Fruit fly (Drosophila melanogaster) whole organism, embryonic: ENCODE data around the gene AANATL7.

Experiments used
- Awh ChIP-seq: fragments of 200-800 bp; sonication (Bioruptor generic); IDR thresholded peaks from 2 replicates; pipeline ENCODE4, ENCODE4 v1.3.6; 2022; ENCODE audit warnings: missing biosample characterization, missing genetic modification characterization
- Bdp1 ChIP-seq: fragments of 200-800 bp; sonication (Bioruptor generic); optimal IDR thresholded peaks from 3 replicates; lab custom pipeline; 2016; ENCODE audit warnings: missing biosample characterization, missing genetic modification characterization
- BtbVII ChIP-seq: fragments of 200-800 bp; sonication (Bioruptor generic); optimal IDR thresholded peaks from 3 replicates; lab custom pipeline; 2017; ENCODE audit warnings: missing biosample characterization, mild to moderate bottlenecking, missing genetic modification characterization
- CG11085 ChIP-seq: fragments of 200-800 bp; sonication (Bioruptor generic); IDR thresholded peaks from 2 replicates; pipeline ENCODE4 v1.3.6; 2022; ENCODE audit warnings: missing biosample characterization, missing genetic modification characterization
- CG13123 ChIP-seq: fragments of 200-800 bp; sonication (Bioruptor generic); optimal IDR thresholded peaks from 2 replicates; lab custom pipeline; 2016; ENCODE audit warnings: missing biosample characterization, missing genetic modification characterization
- CG13894 ChIP-seq: fragments of 200-800 bp; sonication (Bioruptor generic); optimal IDR thresholded peaks from 3 replicates; lab custom pipeline; 2018; ENCODE audit warnings: missing biosample characterization, mild to moderate bottlenecking, missing genetic modification characterization, moderate library complexity
- CG15269 ChIP-seq: fragments of 200-800 bp; sonication (Bioruptor generic); optimal IDR thresholded peaks from 2 replicates; lab custom pipeline; 2018; ENCODE audit warnings: missing biosample characterization, mild to moderate bottlenecking, missing genetic modification characterization, moderate library complexity
- CG16779 ChIP-seq: fragments of 200-800 bp; sonication (Bioruptor generic); IDR thresholded peaks from 2 replicates; pipeline ENCODE4 v1.3.6; 2022; ENCODE audit warnings: missing biosample characterization, missing genetic modification characterization
- CG1792 ChIP-seq: fragments of 200-800 bp; sonication (Bioruptor generic); optimal IDR thresholded peaks from 2 replicates; lab custom pipeline; 2016; ENCODE audit warnings: missing biosample characterization, missing genetic modification characterization
- CG30431 ChIP-seq: fragments of 200-800 bp; sonication (Bioruptor generic); optimal IDR thresholded peaks from 2 replicates; lab custom pipeline; 2017; ENCODE audit warnings: missing biosample characterization, missing genetic modification characterization
- CG31224 ChIP-seq: fragments of 200-800 bp; sonication (Bioruptor generic); IDR thresholded peaks from 2 replicates; pipeline ENCODE4 v1.3.6; 2022; ENCODE audit warnings: missing biosample characterization, missing genetic modification characterization
- CG34376 ChIP-seq: fragments of 200-800 bp; sonication (Bioruptor generic); optimal IDR thresholded peaks from 2 replicates; lab custom pipeline; 2018; ENCODE audit warnings: missing biosample characterization, mild to moderate bottlenecking, missing genetic modification characterization
- CG3838 ChIP-seq: fragments of 200-800 bp; sonication (Bioruptor generic); optimal IDR thresholded peaks from 3 replicates; lab custom pipeline; 2016; ENCODE audit warnings: missing biosample characterization, missing genetic modification characterization
- CG6654 ChIP-seq: fragments of 200-800 bp; sonication (Bioruptor generic); optimal IDR thresholded peaks from 2 replicates; lab custom pipeline; 2017; ENCODE audit warnings: missing biosample characterization, mild to moderate bottlenecking, missing genetic modification characterization
- CG7556 ChIP-seq: fragments of 200-800 bp; sonication (Bioruptor generic); optimal IDR thresholded peaks from 2 replicates; lab custom pipeline; 2017; ENCODE audit warnings: missing biosample characterization, mild to moderate bottlenecking, missing genetic modification characterization
- CG9437 ChIP-seq: fragments of 200-800 bp; sonication (Bioruptor generic); optimal IDR thresholded peaks from 2 replicates; lab custom pipeline; 2018; ENCODE audit warnings: missing biosample characterization, mild to moderate bottlenecking, missing genetic modification characterization
- E2f2 ChIP-seq: fragments of 200-800 bp; sonication (Bioruptor generic); IDR thresholded peaks from 2 replicates; pipeline ENCODE4 v1.3.6; 2022; ENCODE audit warnings: missing biosample characterization, missing genetic modification characterization
- Fer1 ChIP-seq: fragments of 200-800 bp; sonication (Bioruptor generic); optimal IDR thresholded peaks from 2 replicates; lab custom pipeline; 2017; ENCODE audit warnings: missing biosample characterization, mild to moderate bottlenecking, missing genetic modification characterization
- HmgZ ChIP-seq: fragments of 200-800 bp; sonication (Bioruptor generic); optimal IDR thresholded peaks from 2 replicates; lab custom pipeline; 2018; ENCODE audit warnings: missing biosample characterization, mild to moderate bottlenecking, missing genetic modification characterization
- Myb ChIP-seq: fragments of 200-800 bp; sonication (Bioruptor generic); optimal IDR thresholded peaks from 2 replicates; lab custom pipeline; 2016; ENCODE audit warnings: missing biosample characterization, missing genetic modification characterization
- NK7.1 ChIP-seq: fragments of 200-800 bp; sonication (Bioruptor generic); optimal IDR thresholded peaks from 3 replicates; lab custom pipeline; 2016; ENCODE audit warnings: missing biosample characterization, missing genetic modification characterization
- Opbp ChIP-seq: fragments of 200-800 bp; sonication (Bioruptor generic); IDR thresholded peaks from 3 replicates; pipeline ENCODE4 v1.3.6; 2022; ENCODE audit warnings: missing biosample characterization, missing genetic modification characterization; ENCODE audit not compliant: partially characterized antibody
- Poxn ChIP-seq: fragments of 200-800 bp; sonication (Bioruptor generic); IDR thresholded peaks from 2 replicates; pipeline ENCODE4 v1.3.6; 2022; ENCODE audit warnings: missing biosample characterization, missing genetic modification characterization
- btn ChIP-seq: fragments of 200-800 bp; sonication (Bioruptor generic); optimal IDR thresholded peaks from 2 replicates; lab custom pipeline; 2016; ENCODE audit warnings: missing biosample characterization, missing genetic modification characterization
- caup ChIP-seq: fragments of 200-800 bp; sonication (Bioruptor generic); optimal IDR thresholded peaks from 3 replicates; lab custom pipeline; 2017; ENCODE audit warnings: missing biosample characterization, mild to moderate bottlenecking, missing genetic modification characterization, moderate library complexity; ENCODE audit not compliant: severe bottlenecking
- chif ChIP-seq, 2 experiments: fragments of 200-800 bp; sonication (Bioruptor generic); optimal IDR thresholded peaks; 3 replicates each; lab custom pipeline; 2016; ENCODE audit warnings: missing biosample characterization in 2 of 2, missing genetic modification characterization in 2 of 2
- ci ChIP-seq: fragments of 200-800 bp; sonication (Bioruptor generic); IDR thresholded peaks from 3 replicates; pipeline ENCODE4 v1.3.6; 2022; ENCODE audit warnings: missing biosample characterization, missing genetic modification characterization
- esg ChIP-seq: fragments of 200-800 bp; sonication (Bioruptor generic); conservative IDR thresholded peaks from 2 replicates; pipeline ENCODE4 v1.3.6; 2022; ENCODE audit warnings: missing biosample characterization, missing genetic modification characterization
- ham ChIP-seq: fragments of 200-800 bp; sonication (Bioruptor generic); IDR thresholded peaks from 2 replicates; pipeline ENCODE4 v1.3.6; 2022; ENCODE audit warnings: missing biosample characterization, missing genetic modification characterization
- hth ChIP-seq: fragments of >200 bp; optimal IDR thresholded peaks from 2 replicates; lab custom pipeline; 2017; ENCODE audit warnings: inconsistent platforms
- insv ChIP-seq, 2 experiments: fragments of 200-800 bp; sonication (Bioruptor generic); optimal IDR thresholded peaks; 3 replicates each; lab custom pipeline; 2016 to 2018; ENCODE audit warnings: missing biosample characterization in 2 of 2, missing genetic modification characterization in 2 of 2
- jing ChIP-seq: fragments of 200-800 bp; sonication (Bioruptor generic); optimal IDR thresholded peaks from 2 replicates; lab custom pipeline; 2018; ENCODE audit warnings: missing biosample characterization, mild to moderate bottlenecking, missing genetic modification characterization
- kah ChIP-seq: fragments of 200-800 bp; sonication (Bioruptor generic); optimal IDR thresholded peaks from 2 replicates; lab custom pipeline; 2018; ENCODE audit warnings: missing biosample characterization, mild to moderate bottlenecking, missing genetic modification characterization
- ken ChIP-seq: fragments of 200-800 bp; sonication (Bioruptor generic); IDR thresholded peaks from 3 replicates; pipeline ENCODE4 v1.3.6; 2022; ENCODE audit warnings: missing biosample characterization, missing genetic modification characterization
- lola ChIP-seq, 3 experiments: fragments of >200 bp in 2 of 3; fragments of 200-800 bp in 1 of 3; sonication (Bioruptor generic) in 1 of 3; optimal IDR thresholded peaks; 2 replicates each; lab custom pipeline; 2017 to 2019; ENCODE audit warnings: missing biosample characterization in 3 of 3, missing genetic modification characterization in 3 of 3, mild to moderate bottlenecking in 1 of 3, moderate library complexity in 1 of 3
- lov ChIP-seq, 2 experiments: fragments of 200-800 bp in 1 of 2; fragments of >200 bp in 1 of 2; sonication (Bioruptor generic) in 1 of 2; IDR thresholded peaks in 1 of 2; optimal IDR thresholded peaks in 1 of 2; 2 replicates in 1 of 2; 3 replicates in 1 of 2; pipeline versions ENCODE4 v1.3.6 to Lab custom; 2017 to 2022; ENCODE audit warnings: missing biosample characterization in 1 of 2, missing genetic modification characterization in 1 of 2
- mam ChIP-seq: fragments of 200-800 bp; sonication (Bioruptor generic); optimal IDR thresholded peaks from 3 replicates; lab custom pipeline; 2016; ENCODE audit warnings: missing biosample characterization, missing genetic modification characterization
- odd ChIP-seq: fragments of 200-800 bp; sonication (Bioruptor generic); optimal IDR thresholded peaks from 2 replicates; lab custom pipeline; 2017; ENCODE audit warnings: missing biosample characterization, mild to moderate bottlenecking, missing genetic modification characterization
- pb ChIP-seq: fragments of 200-800 bp; sonication (Bioruptor generic); optimal IDR thresholded peaks from 3 replicates; lab custom pipeline; 2016; ENCODE audit warnings: missing biosample characterization, missing genetic modification characterization
- prd ChIP-seq, 3 experiments: fragments of >200 bp in 2 of 3; fragments of 200-800 bp in 1 of 3; sonication (Bioruptor generic) in 1 of 3; optimal IDR thresholded peaks in 2 of 3; IDR thresholded peaks in 1 of 3; 2 replicates in 2 of 3; 3 replicates in 1 of 3; pipeline versions ENCODE4 v1.3.6 to Lab custom; 2017 to 2022; ENCODE audit warnings: missing biosample characterization in 1 of 3, missing genetic modification characterization in 1 of 3
- pzg ChIP-seq: fragments of 200-800 bp; sonication (Bioruptor generic); optimal IDR thresholded peaks from 3 replicates; lab custom pipeline; 2018; ENCODE audit warnings: missing biosample characterization, mild to moderate bottlenecking, missing genetic modification characterization, moderate library complexity
- ranshi ChIP-seq: fragments of 200-800 bp; sonication (Bioruptor generic); IDR thresholded peaks from 2 replicates; pipeline ENCODE4 v1.3.6; 2022; ENCODE audit warnings: missing biosample characterization, missing genetic modification characterization
- shn ChIP-seq: fragments of 200-800 bp; sonication (Bioruptor generic); optimal IDR thresholded peaks from 3 replicates; lab custom pipeline; 2016; ENCODE audit warnings: missing biosample characterization, missing genetic modification characterization
- sug ChIP-seq: fragments of 200-800 bp; optimal IDR thresholded peaks from 2 replicates; lab custom pipeline; 2019; ENCODE audit warnings: missing biosample characterization, mild to moderate bottlenecking, missing genetic modification characterization, moderate library complexity
- tio ChIP-seq: fragments of 200-800 bp; sonication (Bioruptor generic); optimal IDR thresholded peaks from 2 replicates; lab custom pipeline; 2017; ENCODE audit warnings: missing biosample characterization, missing genetic modification characterization, inconsistent platforms
- tx ChIP-seq: fragments of 200-800 bp; sonication (Bioruptor generic); optimal IDR thresholded peaks from 2 replicates; lab custom pipeline; 2016; ENCODE audit warnings: missing biosample characterization, missing genetic modification characterization
- vfl ChIP-seq: fragments of 200-800 bp; sonication (Bioruptor generic); optimal IDR thresholded peaks from 2 replicates; lab custom pipeline; 2016; ENCODE audit warnings: missing biosample characterization, missing genetic modification characterization
- zfh1 ChIP-seq: fragments of 200-800 bp; sonication (Bioruptor generic); IDR thresholded peaks from 3 replicates; pipeline ENCODE4 v1.3.6; 2022; ENCODE audit warnings: missing biosample characterization, missing genetic modification characterization

The AANATL7 gene

DNA sequence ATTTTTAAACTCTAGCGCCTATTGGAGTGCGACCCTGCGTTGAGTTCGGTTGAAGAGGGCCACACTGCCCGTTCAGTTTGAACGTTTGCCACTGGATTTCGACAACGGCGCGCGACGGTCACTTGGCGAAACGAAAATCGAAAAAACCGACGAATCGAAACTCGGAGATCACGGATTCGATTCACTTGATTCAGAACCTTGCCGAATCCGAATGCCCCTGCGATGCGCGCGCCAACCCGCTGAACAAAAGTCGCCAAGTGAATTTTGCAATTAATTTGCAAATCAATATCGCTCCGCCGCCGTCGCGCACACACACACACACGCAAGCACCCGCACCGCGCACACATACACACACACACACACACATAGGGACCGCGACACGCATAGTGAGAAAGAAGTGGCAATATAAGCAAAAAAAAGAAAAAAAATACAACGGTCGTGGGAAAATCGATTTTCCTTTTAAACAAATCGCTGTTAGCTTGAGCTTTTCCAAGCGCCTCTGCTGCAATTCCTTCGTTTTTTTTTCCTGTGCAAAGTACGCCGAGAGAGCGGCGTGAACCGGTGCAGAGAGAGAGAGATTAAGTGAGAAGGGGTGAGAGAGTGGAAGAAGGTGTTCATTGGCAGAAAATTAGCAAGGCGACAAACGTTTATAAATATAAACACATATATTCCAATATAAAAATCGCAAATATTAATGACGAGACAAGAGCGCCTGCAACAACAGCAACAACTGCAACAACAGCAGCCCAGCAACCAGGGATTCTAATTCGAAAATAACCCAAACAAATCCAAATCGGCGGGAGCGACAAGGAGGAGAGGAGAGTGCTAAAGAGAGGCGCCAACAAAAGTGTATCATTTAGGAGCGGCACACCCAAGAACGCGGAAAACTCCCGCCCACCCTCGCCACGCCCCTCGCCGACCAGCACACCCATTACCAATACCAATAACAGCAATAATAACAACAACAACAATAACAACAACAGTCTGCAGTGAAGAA, 8.0 kb downstream of the AANATL7 start, which contains the start of gene egh (continued):
- TF ChIP-seq CG9437 (GFP tag; lab: Kevin White, UChicago) (no peak), ci (GFP tag; lab: Robert Waterston, UW) (no peak), btn (GFP tag; lab: Kevin White, UChicago) (no peak), esg (GFP tag; lab: Robert Waterston, UW) (peak; percentile 35; the same call in 1 of the 2 replicates), Opbp (GFP tag; lab: Robert Waterston, UW) (no peak), CG31224 (GFP tag; lab: Robert Waterston, UW) (no peak), HmgZ (peak; percentile 41), Awh (no peak), pzg (GFP tag; lab: Kevin White, UChicago) (peak; percentile 90), ranshi (GFP tag; lab: Robert Waterston, UW) (0 out of 2 replicates have a peak, but pooled peaks have one; percentile 8), sug (tag; lab: Kevin White, UChicago) (peak; percentile 34), caup (no peak), BtbVII (no peak), zfh1 (GFP tag; lab: Robert Waterston, UW) (peak; percentile 27; the same call in 1 of the 3 replicates), CG30431 (GFP tag; lab: Kevin White, UChicago) (no peak), tx (GFP tag; lab: Kevin White, UChicago) (no peak), kah (no peak), tio (GFP tag; lab: Kevin White, UChicago) (no peak), Poxn (no peak), CG6654 (no peak), mam (GFP tag; lab: Kevin White, UChicago) (peak; percentile 28), CG16779 (GFP tag; lab: Robert Waterston, UW) (no peak), CG13894 (peak; percentile 3), CG13123 (no peak), Myb (GFP tag; lab: Kevin White, UChicago) (peak; percentile 67), pb (no peak), insv (GFP tag; optimal IDR thresholded peaks at IDR 0.05; lab: Kevin White, UChicago) (peak in 1 of 2 experiments; percentile 60), ham (no peak), CG3838 (GFP tag; lab: Kevin White, UChicago) (no peak), hth (lab: Kevin White, UChicago) (no peak), prd (optimal IDR thresholded peaks at IDR 0.05; lab: Kevin White, UChicago) (no peak), prd (GFP tag; IDR thresholded peaks at IDR 0.05; lab: Robert Waterston, UW) (peak; percentile 61; the same call in 2 of the 3 replicates), CG11085 (no peak), chif (GFP tag; optimal IDR thresholded peaks at IDR 0.05; lab: Kevin White, UChicago) (peak; percentile 0 to 37), CG34376 (GFP tag; lab: Kevin White, UChicago) (peak; percentile 34), CG15269 (tag; lab: Kevin White, UChicago) (no peak), shn (GFP tag; lab: Kevin White, UChicago) (peak; percentile 12), CG7556 (GFP tag; lab: Kevin White, UChicago) (no peak), Fer1 (no peak), ken (GFP tag; lab: Robert Waterston, UW) (no peak), NK7.1 (GFP tag; lab: Kevin White, UChicago) (no peak), Bdp1 (GFP tag; lab: Kevin White, UChicago) (no peak), E2f2 (GFP tag; lab: Robert Waterston, UW) (peak; percentile 95), lola (GFP tag; optimal IDR thresholded peaks at IDR 0.05; lab: Kevin White, UChicago) (no peak), vfl (GFP tag; lab: Kevin White, UChicago) (no peak), odd (GFP tag; lab: Kevin White, UChicago) (no peak), CG1792 (GFP tag; lab: Kevin White, UChicago) (peak; percentile 28), jing (GFP tag; lab: Kevin White, UChicago) (no peak), lov (optimal IDR thresholded peaks at IDR 0.05; lab: Kevin White, UChicago) (no peak), lov (GFP tag; IDR thresholded peaks at IDR 0.05; lab: Robert Waterston, UW) (no peak)
